Fruit fly (Drosophila melanogaster) whole organism, embryonic: ENCODE measurements around the gene Rbcn-3B.
A peak's percentile ranks its signal among the peaks of the same experiment; 100 is the strongest.

Experiments
- Antp ChIP-seq: fragments of 200-800 bp; sonication (Bioruptor generic); optimal IDR thresholded peaks from 3 replicates; lab custom pipeline; 2016; ENCODE audit warnings: missing biosample characterization, missing genetic modification characterization
- Atf3 ChIP-seq: fragments of 200-800 bp; sonication (Bioruptor generic); optimal IDR thresholded peaks from 3 replicates; lab custom pipeline; 2016; ENCODE audit warnings: missing biosample characterization, missing genetic modification characterization
- B-H1 ChIP-seq: fragments of 200-800 bp; sonication (Bioruptor generic); IDR thresholded peaks from 3 replicates; pipeline ENCODE4 v1.3.6; 2022; ENCODE audit warnings: missing biosample characterization, missing genetic modification characterization
- BtbVII ChIP-seq: fragments of 200-800 bp; sonication (Bioruptor generic); optimal IDR thresholded peaks from 3 replicates; lab custom pipeline; 2017; ENCODE audit warnings: missing biosample characterization, mild to moderate bottlenecking, missing genetic modification characterization
- CG10543 ChIP-seq: fragments of 200-800 bp; sonication (Bioruptor generic); optimal IDR thresholded peaks from 3 replicates; lab custom pipeline; 2017; ENCODE audit warnings: missing biosample characterization, mild to moderate bottlenecking, missing genetic modification characterization, moderate library complexity
- CG10979 ChIP-seq: fragments of 200-800 bp; sonication (Bioruptor generic); optimal IDR thresholded peaks from 2 replicates; lab custom pipeline; 2018; ENCODE audit warnings: missing biosample characterization, mild to moderate bottlenecking, missing genetic modification characterization, moderate library complexity
- CG11093 ChIP-seq: fragments of 200-800 bp; sonication (Bioruptor generic); IDR thresholded peaks from 3 replicates; pipeline ENCODE4 v1.3.6; 2022; ENCODE audit warnings: missing biosample characterization, missing genetic modification characterization
- CG12155 ChIP-seq: fragments of 200-800 bp; sonication (Bioruptor generic); optimal IDR thresholded peaks from 3 replicates; lab custom pipeline; 2016; ENCODE audit warnings: missing biosample characterization, missing genetic modification characterization
- CG12391 ChIP-seq: fragments of 200-800 bp; sonication (Bioruptor generic); optimal IDR thresholded peaks from 3 replicates; lab custom pipeline; 2018; ENCODE audit warnings: missing biosample characterization, mild to moderate bottlenecking, missing genetic modification characterization, moderate library complexity
- CG15514 ChIP-seq: fragments of 200-800 bp; sonication (Bioruptor generic); optimal IDR thresholded peaks from 3 replicates; lab custom pipeline; 2017; ENCODE audit warnings: missing biosample characterization, missing genetic modification characterization, mild to moderate bottlenecking, moderate library complexity, missing genetic modification reagents
- CG16813 ChIP-seq: fragments of 200-800 bp; sonication (Bioruptor generic); IDR thresholded peaks from 3 replicates; pipeline ENCODE4 v1.3.6; 2022; ENCODE audit warnings: missing biosample characterization, missing genetic modification characterization; ENCODE audit not compliant: partially characterized antibody
- CG17186 ChIP-seq: fragments of 200-800 bp; sonication (Bioruptor generic); optimal IDR thresholded peaks from 3 replicates; lab custom pipeline; 2017; ENCODE audit warnings: missing biosample characterization, missing genetic modification reagents, missing genetic modification characterization
- CG17361 ChIP-seq: fragments of 200-800 bp; sonication (Bioruptor generic); IDR thresholded peaks from 3 replicates; pipeline ENCODE4 v1.3.6; 2022; ENCODE audit warnings: missing biosample characterization, missing genetic modification characterization
- CG17385 ChIP-seq: fragments of 200-800 bp; sonication (Bioruptor generic); optimal IDR thresholded peaks from 3 replicates; lab custom pipeline; 2018; ENCODE audit warnings: missing biosample characterization, mild to moderate bottlenecking, missing genetic modification characterization
- CG17912 ChIP-seq: fragments of 200-800 bp; sonication (Bioruptor generic); optimal IDR thresholded peaks from 2 replicates; lab custom pipeline; 2018; ENCODE audit warnings: missing biosample characterization, mild to moderate bottlenecking, missing genetic modification characterization
- CG18476 ChIP-seq: fragments of 200-800 bp; sonication (Bioruptor generic); optimal IDR thresholded peaks from 2 replicates; lab custom pipeline; 2016; ENCODE audit warnings: missing biosample characterization, mild to moderate bottlenecking, missing genetic modification characterization
- CG31388 ChIP-seq: fragments of 200-800 bp; sonication (Bioruptor generic); optimal IDR thresholded peaks from 2 replicates; lab custom pipeline; 2016; ENCODE audit warnings: missing biosample characterization, missing genetic modification characterization
- CG3726 ChIP-seq: fragments of 200-800 bp; sonication (Bioruptor generic); IDR thresholded peaks from 3 replicates; pipeline ENCODE4, ENCODE4 v1.3.6; 2022; ENCODE audit warnings: missing biosample characterization, missing genetic modification characterization
- CG3838 ChIP-seq: fragments of 200-800 bp; sonication (Bioruptor generic); optimal IDR thresholded peaks from 3 replicates; lab custom pipeline; 2016; ENCODE audit warnings: missing biosample characterization, missing genetic modification characterization
- CG42726 ChIP-seq: fragments of 200-800 bp; sonication (Bioruptor generic); IDR thresholded peaks from 2 replicates; pipeline ENCODE4 v1.3.6; 2022; ENCODE audit warnings: missing biosample characterization, missing genetic modification characterization; ENCODE audit not compliant: partially characterized antibody
- CG4360 ChIP-seq: fragments of 200-800 bp; sonication (Bioruptor generic); IDR thresholded peaks from 2 replicates; pipeline ENCODE4 v1.3.6; 2022; ENCODE audit warnings: missing biosample characterization, missing genetic modification characterization
- CG7556 ChIP-seq: fragments of 200-800 bp; sonication (Bioruptor generic); optimal IDR thresholded peaks from 2 replicates; lab custom pipeline; 2017; ENCODE audit warnings: missing biosample characterization, mild to moderate bottlenecking, missing genetic modification characterization
- CTCF ChIP-seq: fragments of 200-800 bp; sonication (Bioruptor generic); optimal IDR thresholded peaks from 2 replicates; lab custom pipeline; 2017; ENCODE audit warnings: missing biosample characterization, mild to moderate bottlenecking, missing genetic modification characterization, moderate library complexity
- Camta ChIP-seq: fragments of 200-800 bp; sonication (Bioruptor generic); optimal IDR thresholded peaks from 2 replicates; lab custom pipeline; 2016; ENCODE audit warnings: missing biosample characterization, missing genetic modification characterization
- Dp ChIP-seq: fragments of 200-800 bp; sonication (Bioruptor generic); optimal IDR thresholded peaks from 2 replicates; lab custom pipeline; 2018; ENCODE audit warnings: missing biosample characterization, mild to moderate bottlenecking, missing genetic modification characterization, moderate library complexity
- Ets97D ChIP-seq: fragments of 200-800 bp; sonication (Bioruptor generic); optimal IDR thresholded peaks from 3 replicates; lab custom pipeline; 2016; ENCODE audit warnings: missing biosample characterization, missing genetic modification characterization
- Gug ChIP-seq: fragments of 200-800 bp; sonication (Bioruptor generic); IDR thresholded peaks from 4 replicates; pipeline ENCODE4 v1.3.6; 2022; ENCODE audit warnings: missing biosample characterization, missing genetic modification characterization
- H15 ChIP-seq: fragments of 200-800 bp; sonication (Bioruptor generic); IDR thresholded peaks from 3 replicates; pipeline ENCODE4 v1.3.6; 2022; ENCODE audit warnings: missing biosample characterization, missing genetic modification characterization
- HHEX ChIP-seq: fragments of 200-800 bp; sonication (Bioruptor generic); optimal IDR thresholded peaks from 3 replicates; lab custom pipeline; 2017; ENCODE audit warnings: missing biosample characterization, mild to moderate bottlenecking, missing genetic modification characterization, missing genetic modification reagents
- HLH54F ChIP-seq: fragments of 200-800 bp; sonication (Bioruptor generic); optimal IDR thresholded peaks from 3 replicates; lab custom pipeline; 2016; ENCODE audit warnings: missing biosample characterization, missing genetic modification characterization
- Hand ChIP-seq: fragments of 200-800 bp; sonication (Bioruptor generic); optimal IDR thresholded peaks from 2 replicates; lab custom pipeline; 2017; ENCODE audit warnings: mild to moderate bottlenecking, missing biosample characterization, missing genetic modification reagents, missing genetic modification characterization
- Mrtf ChIP-seq: fragments of 200-800 bp; sonication (Bioruptor generic); IDR thresholded peaks from 3 replicates; pipeline ENCODE4 v1.3.6; 2022; ENCODE audit warnings: missing biosample characterization, missing genetic modification characterization
- Tbp ChIP-seq: fragments of >200 bp; optimal IDR thresholded peaks from 2 replicates; lab custom pipeline; 2018; ENCODE audit warnings: missing biosample characterization, missing genetic modification characterization
- Xrp1 ChIP-seq: fragments of 200-800 bp; sonication (Bioruptor generic); IDR thresholded peaks from 2 replicates; pipeline ENCODE4 v1.3.6; 2022; ENCODE audit warnings: missing biosample characterization, missing genetic modification characterization
- YL-1 ChIP-seq: fragments of 200-800 bp; sonication (Bioruptor generic); optimal IDR thresholded peaks from 3 replicates; lab custom pipeline; 2017; ENCODE audit warnings: missing biosample characterization, mild to moderate bottlenecking, missing genetic modification characterization
- ash1 ChIP-seq: fragments of 200-800 bp; sonication (Bioruptor generic); optimal IDR thresholded peaks from 2 replicates; lab custom pipeline; 2018; ENCODE audit warnings: missing biosample characterization, mild to moderate bottlenecking, missing genetic modification characterization
- ato ChIP-seq: fragments of 200-800 bp; sonication (Bioruptor generic); IDR thresholded peaks from 2 replicates; pipeline ENCODE4 v1.3.6; 2022; ENCODE audit warnings: missing biosample characterization, missing genetic modification characterization; ENCODE audit not compliant: partially characterized antibody
- cad ChIP-seq: fragments of >200 bp; optimal IDR thresholded peaks from 2 replicates; lab custom pipeline; 2017; ENCODE audit warnings: missing biosample characterization, missing genetic modification characterization
- caup ChIP-seq: fragments of 200-800 bp; sonication (Bioruptor generic); optimal IDR thresholded peaks from 3 replicates; lab custom pipeline; 2017; ENCODE audit warnings: missing biosample characterization, mild to moderate bottlenecking, missing genetic modification characterization, moderate library complexity; ENCODE audit not compliant: severe bottlenecking
- crol ChIP-seq: fragments of 200-800 bp; sonication (Bioruptor generic); IDR thresholded peaks from 2 replicates; pipeline ENCODE4 v1.3.6; 2022; ENCODE audit warnings: missing biosample characterization, missing genetic modification characterization
- dysf ChIP-seq: fragments of 200-800 bp; sonication (Bioruptor generic); IDR thresholded peaks from 3 replicates; pipeline ENCODE4 v1.3.6; 2022; ENCODE audit warnings: missing biosample characterization, missing genetic modification characterization
- en ChIP-seq: fragments of 200-800 bp; sonication (Bioruptor generic); optimal IDR thresholded peaks from 2 replicates; lab custom pipeline; 2016; ENCODE audit warnings: missing biosample characterization, missing genetic modification characterization
- fd102C ChIP-seq: fragments of 200-800 bp; sonication (Bioruptor generic); optimal IDR thresholded peaks from 2 replicates; lab custom pipeline; 2018; ENCODE audit warnings: missing biosample characterization, mild to moderate bottlenecking, missing genetic modification characterization, moderate library complexity
- gsb ChIP-seq: fragments of 200-800 bp; sonication (Bioruptor generic); IDR thresholded peaks from 2 replicates; pipeline ENCODE4 v1.3.6; 2022; ENCODE audit warnings: missing biosample characterization, missing genetic modification characterization
- ken ChIP-seq: fragments of 200-800 bp; sonication (Bioruptor generic); IDR thresholded peaks from 3 replicates; pipeline ENCODE4 v1.3.6; 2022; ENCODE audit warnings: missing biosample characterization, missing genetic modification characterization
- oc ChIP-seq: fragments of 200-800 bp; sonication (Bioruptor generic); optimal IDR thresholded peaks from 2 replicates; lab custom pipeline; 2018; ENCODE audit warnings: missing biosample characterization, mild to moderate bottlenecking, missing genetic modification characterization, moderate library complexity
- org-1 ChIP-seq: fragments of 200-800 bp; sonication (Bioruptor generic); optimal IDR thresholded peaks from 2 replicates; lab custom pipeline; 2017; ENCODE audit warnings: missing biosample characterization, missing genetic modification characterization
- pb ChIP-seq: fragments of 200-800 bp; sonication (Bioruptor generic); optimal IDR thresholded peaks from 3 replicates; lab custom pipeline; 2016; ENCODE audit warnings: missing biosample characterization, missing genetic modification characterization
- sc ChIP-seq, 3 experiments: fragments of >200 bp in 2 of 3; fragments of 200-800 bp in 1 of 3; sonication (Bioruptor generic) in 1 of 3; optimal IDR thresholded peaks; 2 replicates in 2 of 3; 3 replicates in 1 of 3; lab custom pipeline; 2017; ENCODE audit warnings: mild to moderate bottlenecking in 1 of 3, missing biosample characterization in 1 of 3, missing genetic modification characterization in 1 of 3, missing genetic modification reagents in 1 of 3
- sisA ChIP-seq: fragments of 200-800 bp; sonication (Bioruptor generic); IDR thresholded peaks from 2 replicates; pipeline ENCODE4 v1.3.6; 2022; ENCODE audit warnings: missing biosample characterization, missing genetic modification characterization
- sqz ChIP-seq: fragments of 200-800 bp; sonication (Bioruptor generic); optimal IDR thresholded peaks from 3 replicates; lab custom pipeline; 2018; ENCODE audit warnings: missing biosample characterization, mild to moderate bottlenecking, missing genetic modification characterization
- zfh1 ChIP-seq: fragments of 200-800 bp; sonication (Bioruptor generic); IDR thresholded peaks from 3 replicates; pipeline ENCODE4 v1.3.6; 2022; ENCODE audit warnings: missing biosample characterization, missing genetic modification characterization

The Rbcn-3B gene

DNA sequence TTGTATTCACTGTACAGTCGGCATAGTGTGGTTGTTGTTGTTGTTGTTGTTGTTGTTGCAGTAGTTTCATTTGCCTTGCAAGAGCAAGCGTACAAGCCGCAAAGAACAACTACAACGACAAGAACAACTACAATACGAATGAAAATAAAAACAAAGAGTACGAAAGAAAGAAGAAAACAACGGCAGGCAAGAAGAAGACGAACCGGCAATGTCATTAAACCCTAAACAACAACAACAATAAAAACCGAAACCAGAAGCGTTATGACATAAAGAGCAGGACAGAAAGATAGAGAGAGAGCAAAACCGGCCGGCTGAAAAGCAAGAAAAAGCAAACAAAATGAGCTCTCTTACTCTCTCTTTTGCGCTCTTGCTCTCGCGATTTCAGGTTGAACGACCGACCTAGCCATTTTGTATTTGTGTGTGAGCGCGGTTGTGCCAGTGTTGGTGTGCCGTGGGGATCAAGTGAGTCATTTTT, 39.2 kb downstream of the Rbcn-3B start (continued):
- TF ChIP-seq dysf (GFP tag; lab: Robert Waterston, UW) (no peak), Tbp (GFP tag; lab: Kevin White, UChicago) (no peak), Camta (GFP tag; lab: Kevin White, UChicago) (no peak), Gug (GFP tag; lab: Robert Waterston, UW) (no peak), H15 (GFP tag; lab: Robert Waterston, UW) (no peak), CG7556 (GFP tag; lab: Kevin White, UChicago) (peak; percentile 39), sc (optimal IDR thresholded peaks at IDR 0.05; lab: Kevin White, UChicago) (no peak), sc (GFP tag; optimal IDR thresholded peaks at IDR 0.05; lab: Kevin White, UChicago) (no peak), Mrtf (no peak), B-H1 (no peak), sqz (GFP tag; lab: Kevin White, UChicago) (no peak), sisA (no peak), zfh1 (GFP tag; lab: Robert Waterston, UW) (no peak), HHEX (GFP tag; lab: Kevin White, UChicago) (no peak), CG17361 (peak; percentile 22; the same call in 1 of the 3 replicates), CG31388 (GFP tag; lab: Kevin White, UChicago) (no peak), CG3726 (GFP tag; lab: Robert Waterston, UW) (no peak), Antp (GFP tag; lab: Kevin White, UChicago) (no peak), YL-1 (GFP tag; lab: Kevin White, UChicago) (no peak), CG10543 (GFP tag; lab: Kevin White, UChicago) (no peak), fd102C (GFP tag; lab: Kevin White, UChicago) (no peak), CG11093 (no peak), CG18476 (GFP tag; lab: Kevin White, UChicago) (no peak), ash1 (no peak), gsb (GFP tag; lab: Robert Waterston, UW) (no peak), CG17385 (GFP tag; lab: Kevin White, UChicago) (peak; percentile 91), Dp (GFP tag; lab: Kevin White, UChicago) (no peak), pb (GFP tag; lab: Kevin White, UChicago) (no peak), CG16813 (GFP tag; lab: Robert Waterston, UW) (no peak), Xrp1 (GFP tag; lab: Robert Waterston, UW) (no peak), CG17186 (GFP tag; lab: Kevin White, UChicago) (no peak), crol (GFP tag; lab: Robert Waterston, UW) (no peak; the same call in 1 of the 2 replicates), BtbVII (GFP tag; lab: Kevin White, UChicago) (no peak), oc (tag; lab: Kevin White, UChicago) (no peak), CTCF (GFP tag; lab: Kevin White, UChicago) (no peak), Ets97D (GFP tag; lab: Kevin White, UChicago) (no peak), en (GFP tag; lab: Kevin White, UChicago) (no peak), Hand (GFP tag; lab: Kevin White, UChicago) (no peak), Atf3 (no peak), CG3838 (GFP tag; lab: Kevin White, UChicago) (no peak), CG15514 (no peak), CG12391 (tag; lab: Kevin White, UChicago) (no peak), caup (GFP tag; lab: Kevin White, UChicago) (no peak), org-1 (GFP tag; lab: Kevin White, UChicago) (no peak), CG12155 (GFP tag; lab: Kevin White, UChicago) (no peak), CG42726 (GFP tag; lab: Robert Waterston, UW) (0 out of 2 replicates have a peak, but pooled peaks have one; percentile 3), CG17912 (GFP tag; lab: Kevin White, UChicago) (no peak), ken (no peak), HLH54F (GFP tag; lab: Kevin White, UChicago) (no peak), cad (GFP tag; lab: Kevin White, UChicago) (peak; percentile 52), CG10979 (tag; lab: Kevin White, UChicago) (no peak), ato (GFP tag; lab: Robert Waterston, UW) (no peak), CG4360 (GFP tag; lab: Robert Waterston, UW) (peak; percentile 97)
